Fruit fly (Drosophila melanogaster) whole organism, prepupa: Measurements from ENCODE around the gene iPLA2-VIA.

Experiments
- Blimp-1 ChIP-seq: fragments of 200-800 bp; sonication (Bioruptor generic); optimal IDR thresholded peaks from 3 replicates; lab custom pipeline; 2017; ENCODE audit warnings: missing biosample characterization, missing genetic modification characterization, mild to moderate bottlenecking, moderate library complexity, missing genetic modification reagents
- CG10669 ChIP-seq: fragments of 200-800 bp; sonication (Bioruptor generic); optimal IDR thresholded peaks from 3 replicates; lab custom pipeline; 2018; ENCODE audit warnings: missing biosample characterization, mild to moderate bottlenecking, missing genetic modification characterization, moderate library complexity
- CG15336 ChIP-seq: fragments of 200-800 bp; sonication (Bioruptor generic); IDR thresholded peaks from 2 replicates; pipeline ENCODE4 v1.3.6; 2022; ENCODE audit warnings: missing biosample characterization, missing genetic modification characterization
- CG1621 ChIP-seq: fragments of 200-800 bp; sonication (Bioruptor generic); optimal IDR thresholded peaks from 3 replicates; lab custom pipeline; 2018; ENCODE audit warnings: missing biosample characterization, mild to moderate bottlenecking, missing genetic modification characterization
- CG16779 ChIP-seq: fragments of 200-800 bp; sonication (Bioruptor generic); optimal IDR thresholded peaks from 3 replicates; lab custom pipeline; 2017; ENCODE audit warnings: missing biosample characterization, mild to moderate bottlenecking, missing genetic modification characterization
- CG31627 ChIP-seq: fragments of 200-800 bp; sonication (Bioruptor generic); optimal IDR thresholded peaks from 3 replicates; lab custom pipeline; 2016; ENCODE audit warnings: missing biosample characterization, missing genetic modification characterization
- CG32006 ChIP-seq: fragments of 200-800 bp; sonication (Bioruptor generic); optimal IDR thresholded peaks from 3 replicates; lab custom pipeline; 2017; ENCODE audit warnings: missing biosample characterization, mild to moderate bottlenecking, missing genetic modification characterization
- CG34406 ChIP-seq: fragments of 200-800 bp; sonication (Bioruptor generic); optimal IDR thresholded peaks from 3 replicates; lab custom pipeline; 2016; ENCODE audit warnings: missing biosample characterization, missing genetic modification characterization
- CG3919 ChIP-seq: fragments of 200-800 bp; sonication (Bioruptor generic); optimal IDR thresholded peaks from 3 replicates; lab custom pipeline; 2016; ENCODE audit warnings: missing biosample characterization, missing genetic modification characterization
- CG6163 ChIP-seq: fragments of 200-800 bp; sonication (Bioruptor generic); IDR thresholded peaks from 3 replicates; pipeline ENCODE4 v1.3.6; 2022; ENCODE audit warnings: missing biosample characterization, missing genetic modification characterization
- CG6276 ChIP-seq: fragments of 200-800 bp; sonication (Bioruptor generic); optimal IDR thresholded peaks from 2 replicates; lab custom pipeline; 2017; ENCODE audit warnings: missing biosample characterization, mild to moderate bottlenecking, missing genetic modification characterization
- CG6792 ChIP-seq: fragments of 200-800 bp; sonication (Bioruptor generic); optimal IDR thresholded peaks from 3 replicates; lab custom pipeline; 2016; ENCODE audit warnings: missing biosample characterization, missing genetic modification characterization
- CG7368 ChIP-seq: fragments of 200-800 bp; sonication (Bioruptor generic); optimal IDR thresholded peaks from 3 replicates; lab custom pipeline; 2016; ENCODE audit warnings: missing biosample characterization, missing genetic modification characterization
- CG8119 ChIP-seq: fragments of 200-800 bp; sonication (Bioruptor generic); IDR thresholded peaks from 3 replicates; pipeline ENCODE4 v1.3.6; 2022; ENCODE audit warnings: missing biosample characterization, missing genetic modification characterization
- CG8319 ChIP-seq: fragments of 200-800 bp; sonication (Bioruptor generic); optimal IDR thresholded peaks from 3 replicates; lab custom pipeline; 2016; ENCODE audit warnings: missing biosample characterization, missing genetic modification characterization
- CG8632 ChIP-seq: fragments of 200-800 bp; sonication (Bioruptor generic); optimal IDR thresholded peaks from 3 replicates; lab custom pipeline; 2016; ENCODE audit warnings: missing biosample characterization, missing genetic modification characterization
- Eip75B ChIP-seq: fragments of 200-800 bp; sonication (Bioruptor generic); optimal IDR thresholded peaks from 3 replicates; lab custom pipeline; 2016; ENCODE audit warnings: missing biosample characterization, missing genetic modification characterization
- Eip93F ChIP-seq: fragments of 200-800 bp; sonication (Bioruptor generic); optimal IDR thresholded peaks from 2 replicates; lab custom pipeline; 2016; ENCODE audit warnings: missing biosample characterization, mild to moderate bottlenecking, missing genetic modification characterization
- Ets21C ChIP-seq: fragments of 200-800 bp; sonication (Bioruptor generic); optimal IDR thresholded peaks from 3 replicates; lab custom pipeline; 2016; ENCODE audit warnings: missing biosample characterization, missing genetic modification characterization
- Ets96B ChIP-seq: fragments of 200-800 bp; optimal IDR thresholded peaks from 2 replicates; lab custom pipeline; 2019; ENCODE audit warnings: missing biosample characterization, mild to moderate bottlenecking, missing genetic modification characterization, moderate library complexity
- Gug ChIP-seq: fragments of 200-800 bp; sonication (Bioruptor generic); IDR thresholded peaks from 2 replicates; pipeline ENCODE4 v1.3.6; 2022; ENCODE audit warnings: missing biosample characterization, missing genetic modification characterization
- Hr38 ChIP-seq: sonication (Bioruptor generic); optimal IDR thresholded peaks from 2 replicates; lab custom pipeline; 2016; ENCODE audit warnings: missing biosample characterization, missing genetic modification characterization
- Hr4 ChIP-seq: fragments of 200-800 bp; sonication (Bioruptor generic); optimal IDR thresholded peaks from 3 replicates; lab custom pipeline; 2016; ENCODE audit warnings: missing biosample characterization, missing genetic modification characterization
- Met ChIP-seq: fragments of 200-800 bp; sonication (Bioruptor generic); optimal IDR thresholded peaks from 3 replicates; lab custom pipeline; 2016; ENCODE audit warnings: missing biosample characterization, missing genetic modification characterization
- OdsH ChIP-seq: fragments of 200-800 bp; sonication (Bioruptor generic); optimal IDR thresholded peaks from 3 replicates; lab custom pipeline; 2016; ENCODE audit warnings: missing biosample characterization, missing genetic modification characterization
- dsx ChIP-seq: fragments of 200-800 bp; optimal IDR thresholded peaks from 3 replicates; lab custom pipeline; 2019; ENCODE audit warnings: missing biosample characterization, mild to moderate bottlenecking, missing genetic modification characterization, moderate library complexity; ENCODE audit not compliant: poor library complexity, severe bottlenecking
- eg ChIP-seq: fragments of 200-800 bp; sonication (Bioruptor generic); IDR thresholded peaks from 3 replicates; pipeline ENCODE4 v1.3.6; 2022; ENCODE audit warnings: missing biosample characterization, missing genetic modification characterization
- esn ChIP-seq: fragments of 200-800 bp; sonication (Bioruptor generic); optimal IDR thresholded peaks from 2 replicates; lab custom pipeline; 2016; ENCODE audit warnings: missing biosample characterization, mild to moderate bottlenecking, missing genetic modification characterization, moderate library complexity
- fd59A ChIP-seq: fragments of 200-800 bp; sonication (Bioruptor generic); optimal IDR thresholded peaks from 2 replicates; lab custom pipeline; 2017; ENCODE audit warnings: missing biosample characterization, mild to moderate bottlenecking, missing genetic modification characterization, missing genetic modification reagents
- lz ChIP-seq: fragments of 200-800 bp; sonication (Bioruptor generic); optimal IDR thresholded peaks from 3 replicates; lab custom pipeline; 2016; ENCODE audit warnings: missing biosample characterization, missing genetic modification characterization
- spab ChIP-seq: fragments of 200-800 bp; sonication (Bioruptor generic); optimal IDR thresholded peaks from 2 replicates; lab custom pipeline; 2017; ENCODE audit warnings: missing biosample characterization, mild to moderate bottlenecking, missing genetic modification characterization, missing genetic modification reagents
- ss ChIP-seq, 2 experiments: fragments of 200-800 bp; sonication (Bioruptor generic); optimal IDR thresholded peaks; 2 replicates in 1 of 2; 3 replicates in 1 of 2; lab custom pipeline; 2017 to 2018; ENCODE audit warnings: mild to moderate bottlenecking in 2 of 2, missing biosample characterization in 2 of 2, missing genetic modification characterization in 2 of 2, moderate library complexity in 1 of 2
- svp ChIP-seq: fragments of 200-800 bp; sonication (Bioruptor generic); peaks from one replicate; lab custom pipeline; 2016; ENCODE audit warnings: missing biosample characterization, missing genetic modification characterization

Gene iPLA2-VIA

DNA sequence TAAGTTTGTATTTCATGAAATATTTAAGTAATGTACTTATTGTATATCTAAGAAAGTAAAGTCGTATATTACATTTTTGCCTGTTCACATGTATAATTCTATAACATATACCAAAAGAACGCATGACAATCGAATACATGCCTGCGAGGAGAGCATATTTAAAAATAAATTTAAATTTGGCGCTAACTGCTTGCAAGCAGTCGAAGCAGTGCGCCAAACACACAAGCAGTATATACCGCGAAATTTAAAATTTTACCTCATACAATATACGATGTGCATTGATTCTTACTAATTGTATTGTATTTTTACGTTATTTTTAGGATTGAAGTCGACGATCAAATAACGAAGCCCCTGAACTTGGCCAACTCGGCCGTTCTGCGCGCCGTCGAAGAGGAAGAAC is 39.9 kb downstream of the iPLA2-VIA start:
- TF ChIP-seq fd59A (GFP tag; lab: Kevin White, UChicago) (no peak), OdsH (GFP tag; lab: Kevin White, UChicago) (no peak), Hr4 (no peak), spab (GFP tag; lab: Kevin White, UChicago) (no peak), Hr38 (no peak), Ets96B (no peak), Eip93F (GFP tag; lab: Kevin White, UChicago) (no peak), ss (GFP tag; optimal IDR thresholded peaks at IDR 0.05; lab: Kevin White, UChicago) (no peak), CG3919 (no peak), Blimp-1 (no peak), CG16779 (tag; lab: Kevin White, UChicago) (no peak), CG1621 (tag; lab: Kevin White, UChicago) (no peak), CG6792 (GFP tag; lab: Kevin White, UChicago) (no peak), Gug (no peak), CG10669 (GFP tag; lab: Kevin White, UChicago) (no peak), CG8319 (no peak), CG6276 (GFP tag; lab: Kevin White, UChicago) (no peak), CG7368 (GFP tag; lab: Kevin White, UChicago) (no peak)
- TF ChIP-seq, all 60 proteins: peak for 0

DNA sequence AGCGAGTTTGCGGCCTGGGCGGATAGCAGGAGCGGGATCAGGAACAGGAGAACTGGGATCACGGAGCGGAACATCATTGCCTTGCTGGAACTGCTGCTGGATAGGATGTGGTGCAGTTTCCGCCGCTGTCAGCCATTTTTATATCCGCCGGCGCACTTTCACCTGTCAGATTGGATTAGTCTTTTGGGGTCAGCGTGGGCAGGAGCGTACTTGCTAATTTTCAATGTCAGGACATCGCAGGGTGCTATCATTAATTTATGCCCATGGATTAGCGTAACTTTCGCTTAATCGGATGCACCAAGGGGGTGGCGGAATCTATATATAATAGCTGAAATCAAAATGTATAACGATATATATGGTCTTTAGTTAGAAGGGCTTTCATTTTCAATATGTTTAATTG is 40.4 kb downstream of the iPLA2-VIA start, which contains the start of gene Ilp5:
TSS of gene Ilp5 (minus strand) at position 101 of the 400 bp plus-strand sequence.
- TF ChIP-seq Eip93F (GFP tag; lab: Kevin White, UChicago): no peak
- TF ChIP-seq dsx: no peak
- TF ChIP-seq Eip75B (GFP tag; lab: Kevin White, UChicago): no peak
- TF ChIP-seq CG10669 (GFP tag; lab: Kevin White, UChicago): no peak
- no peak for TF ChIP-seq esn (GFP tag; lab: Kevin White, UChicago)
- no peak for TF ChIP-seq Met (GFP tag; lab: Kevin White, UChicago)
- TF ChIP-seq fd59A (GFP tag; lab: Kevin White, UChicago): no peak
- no peak for TF ChIP-seq CG32006
- TF ChIP-seq CG31627 (GFP tag; lab: Kevin White, UChicago): no peak

DNA sequence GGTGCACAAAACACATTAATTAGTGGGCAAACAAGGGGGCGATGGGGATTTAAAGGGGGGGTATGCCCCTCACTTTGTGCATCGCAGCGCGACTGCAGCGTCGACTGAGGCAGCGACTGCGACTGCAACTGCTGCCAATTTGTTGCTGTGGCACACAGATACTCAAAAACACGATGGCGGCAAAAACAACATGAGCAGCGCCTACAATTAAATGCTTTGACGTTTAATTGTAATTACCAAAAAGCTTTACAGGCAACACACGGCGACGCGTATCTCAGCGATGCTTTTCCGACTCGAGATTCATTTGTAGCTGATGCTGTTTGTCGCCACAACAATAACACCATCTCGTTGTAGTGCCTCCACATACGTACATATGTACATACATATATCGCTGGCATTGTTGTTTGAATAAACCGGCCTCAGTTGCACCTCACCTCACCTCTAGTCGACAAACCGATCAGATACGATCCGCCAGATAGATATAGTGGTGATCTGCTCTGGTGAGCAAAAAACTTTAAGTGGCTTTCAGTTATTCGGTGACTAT is 42.9 kb downstream of the iPLA2-VIA start:
- TF ChIP-seq lz (GFP tag; lab: Kevin White, UChicago) (no peak), CG6163 (GFP tag; lab: Robert Waterston, UW) (0 out of 3 replicates have a peak, but pooled peaks have one; percentile 23), Ets96B (no peak), CG8119 (GFP tag; lab: Robert Waterston, UW) (no peak; the same call in 2 of the 3 replicates), Met (GFP tag; lab: Kevin White, UChicago) (no peak), CG1621 (tag; lab: Kevin White, UChicago) (no peak), CG15336 (peak; percentile 35; the same call in 1 of the 2 replicates), CG6276 (GFP tag; lab: Kevin White, UChicago) (no peak), svp (no peak)

DNA sequence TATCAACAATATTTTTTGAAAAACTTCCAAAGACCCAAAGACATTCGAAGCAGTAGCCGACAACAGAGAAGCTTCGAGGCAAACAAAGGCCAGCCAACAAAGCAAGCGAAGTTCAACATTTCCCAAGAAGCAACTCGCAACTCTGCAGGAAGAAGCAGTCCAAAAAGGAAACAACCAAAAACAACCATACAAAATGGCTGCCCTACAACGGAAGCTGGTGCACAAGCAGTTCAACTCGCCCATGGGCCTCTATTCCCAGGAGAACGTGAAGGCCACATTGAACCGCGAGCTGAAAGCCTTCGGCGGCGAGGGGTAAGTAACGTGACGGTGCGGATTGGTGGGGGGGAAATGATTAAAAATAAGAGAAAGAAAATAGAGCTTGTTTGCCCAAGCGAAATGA is 43.9 kb downstream of the iPLA2-VIA start:
- TF ChIP-seq CG16779 (tag; lab: Kevin White, UChicago) (no peak), Blimp-1 (no peak), Hr38 (no peak), Ets96B (no peak), Ets21C (GFP tag; lab: Kevin White, UChicago) (no peak), spab (GFP tag; lab: Kevin White, UChicago) (no peak)

DNA sequence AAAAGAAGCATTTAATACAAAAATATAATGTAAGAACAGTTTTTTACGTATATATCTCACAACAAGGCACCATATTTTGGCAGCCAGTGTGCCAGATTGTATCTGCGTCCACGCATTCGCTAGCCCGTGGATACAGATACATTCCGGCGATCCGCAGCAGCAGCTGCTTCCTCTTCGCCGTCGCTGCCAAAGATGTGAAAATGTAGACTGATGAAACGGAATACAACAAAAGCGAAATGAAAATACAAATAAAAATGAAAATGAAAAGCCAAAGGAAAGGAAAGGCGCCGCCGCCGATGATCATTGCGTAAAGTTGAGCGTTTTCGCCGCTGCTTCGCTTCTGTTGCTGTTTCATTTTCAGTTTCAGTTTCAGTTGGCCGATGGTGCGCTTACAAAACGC is 48.4 kb downstream of the iPLA2-VIA start:
- TF ChIP-seq CG15336 (peak; percentile 21; the same call in 1 of the 2 replicates), eg (GFP tag; lab: Robert Waterston, UW) (peak; percentile 51; the same call in 1 of the 3 replicates), CG8632 (GFP tag; lab: Kevin White, UChicago) (no peak), CG6163 (GFP tag; lab: Robert Waterston, UW) (0 out of 3 replicates have a peak, but pooled peaks have one; percentile 31), CG8119 (GFP tag; lab: Robert Waterston, UW) (peak; percentile 26; the same call in 1 of the 3 replicates), CG34406 (GFP tag; lab: Kevin White, UChicago) (no peak)
